Fruit fly (Drosophila melanogaster) whole organism, adult: Measurements from ENCODE around the gene CG31550.
A peak's percentile ranks its signal among the peaks of the same experiment; 100 is the strongest.

Experiments
- CG11617 ChIP-seq: fragments of 200-800 bp; sonication (Bioruptor generic); optimal IDR thresholded peaks from 2 replicates; lab custom pipeline; 2017; ENCODE audit warnings: mild to moderate bottlenecking, missing biosample characterization, missing genetic modification reagents, missing genetic modification characterization
- CG12768 ChIP-seq: fragments of 200-800 bp; sonication (Bioruptor generic); optimal IDR thresholded peaks from 2 replicates; lab custom pipeline; 2017; ENCODE audit warnings: missing biosample characterization, missing genetic modification characterization, mild to moderate bottlenecking, moderate library complexity, missing genetic modification reagents
- CG14711 ChIP-seq: fragments of 200-800 bp; sonication (Bioruptor generic); optimal IDR thresholded peaks from 2 replicates; lab custom pipeline; 2018; ENCODE audit warnings: missing biosample characterization, mild to moderate bottlenecking, missing genetic modification characterization, moderate library complexity
- CG1620 ChIP-seq: fragments of 200-800 bp; sonication (Bioruptor generic); optimal IDR thresholded peaks from 2 replicates; lab custom pipeline; 2016; ENCODE audit warnings: missing biosample characterization, missing genetic modification characterization
- CG33017 ChIP-seq: fragments of 200-800 bp; sonication (Bioruptor generic); optimal IDR thresholded peaks from 2 replicates; lab custom pipeline; 2018; ENCODE audit warnings: missing biosample characterization, mild to moderate bottlenecking, missing genetic modification characterization, moderate library complexity
- CG5204 ChIP-seq: fragments of 200-800 bp; sonication (Bioruptor generic); optimal IDR thresholded peaks from 2 replicates; lab custom pipeline; 2016; ENCODE audit warnings: missing biosample characterization, missing genetic modification characterization
- CG7045 ChIP-seq: fragments of 200-800 bp; sonication (Bioruptor generic); optimal IDR thresholded peaks from 2 replicates; lab custom pipeline; 2017; ENCODE audit warnings: missing biosample characterization, mild to moderate bottlenecking, missing genetic modification characterization
- CG7101 ChIP-seq: fragments of 200-800 bp; sonication (Bioruptor generic); optimal IDR thresholded peaks from 2 replicates; lab custom pipeline; 2018; ENCODE audit warnings: missing biosample characterization, mild to moderate bottlenecking, missing genetic modification characterization, moderate library complexity
- Clk ChIP-seq: fragments of 200-800 bp; sonication (Bioruptor generic); optimal IDR thresholded peaks from 2 replicates; lab custom pipeline; 2017; ENCODE audit warnings: missing biosample characterization, missing genetic modification characterization
- Crg-1 ChIP-seq: fragments of 200-800 bp; sonication (Bioruptor generic); optimal IDR thresholded peaks from 2 replicates; lab custom pipeline; 2016; ENCODE audit warnings: missing biosample characterization, missing genetic modification characterization
- Hr96 ChIP-seq: fragments of 200-800 bp; sonication (Bioruptor generic); optimal IDR thresholded peaks from 2 replicates; lab custom pipeline; 2016; ENCODE audit warnings: missing biosample characterization, missing genetic modification characterization
- Mnt ChIP-seq: fragments of 200-800 bp; sonication (Bioruptor generic); optimal IDR thresholded peaks from 2 replicates; lab custom pipeline; 2016; ENCODE audit warnings: missing biosample characterization, mild to moderate bottlenecking, missing genetic modification characterization
- bab1 ChIP-seq: fragments of 200-800 bp; sonication (Bioruptor generic); optimal IDR thresholded peaks from 3 replicates; lab custom pipeline; 2019; ENCODE audit warnings: missing biosample characterization, mild to moderate bottlenecking, missing genetic modification characterization, moderate library complexity
- cic ChIP-seq: fragments of 200-800 bp; sonication (Bioruptor generic); optimal IDR thresholded peaks from 2 replicates; lab custom pipeline; 2017; ENCODE audit warnings: missing biosample characterization, mild to moderate bottlenecking, missing genetic modification characterization, moderate library complexity
- cnc ChIP-seq, 2 experiments: fragments of >200 bp; optimal IDR thresholded peaks; 2 replicates each; lab custom pipeline; 2017
- kay ChIP-seq: fragments of 200-800 bp; sonication (Bioruptor generic); peaks from one replicate; lab custom pipeline; 2016; ENCODE audit warnings: missing biosample characterization, missing genetic modification characterization, borderline replicate concordance
- ovo ChIP-seq: fragments of 200-800 bp; sonication (Bioruptor generic); optimal IDR thresholded peaks from 2 replicates; lab custom pipeline; 2016; ENCODE audit warnings: missing biosample characterization, missing genetic modification characterization
- pad ChIP-seq: fragments of 200-800 bp; sonication (Bioruptor generic); optimal IDR thresholded peaks from 3 replicates; lab custom pipeline; 2017; ENCODE audit warnings: missing biosample characterization, missing genetic modification characterization, mild to moderate bottlenecking, moderate library complexity, missing genetic modification reagents
- tj ChIP-seq: fragments of 200-800 bp; sonication (Bioruptor generic); optimal IDR thresholded peaks from 3 replicates; lab custom pipeline; 2017; ENCODE audit warnings: missing biosample characterization, mild to moderate bottlenecking, missing genetic modification characterization, moderate library complexity
- toe ChIP-seq: fragments of 200-800 bp; sonication (Bioruptor generic); optimal IDR thresholded peaks from 2 replicates; lab custom pipeline; 2016; ENCODE audit warnings: missing biosample characterization, missing genetic modification characterization

Gene CG31550

DNA sequence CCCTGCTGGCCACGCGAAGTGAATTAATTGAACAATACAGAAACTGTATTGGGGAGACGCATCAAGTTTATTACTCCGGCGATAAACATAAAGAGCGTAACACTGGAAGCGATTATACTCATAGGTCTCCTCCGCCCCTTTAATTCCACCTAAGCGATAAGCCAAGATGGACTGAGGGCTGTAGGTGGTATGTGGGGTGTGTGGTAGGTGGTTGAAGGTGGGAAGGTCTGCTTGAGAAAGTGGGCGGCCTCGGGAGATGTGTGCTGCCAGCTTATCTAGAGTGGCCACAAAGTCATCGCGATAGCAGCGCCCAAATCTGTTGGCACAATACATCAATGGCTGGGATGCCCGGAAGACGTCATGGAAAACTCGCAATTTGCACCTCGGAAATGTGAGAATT, 12.3 kb downstream of the CG31550 start:
- TF ChIP-seq CG14711 (no peak), CG33017 (no peak), Clk (no peak), pad (no peak), bab1 (no peak), cic (no peak), CG11617 (no peak)

DNA sequence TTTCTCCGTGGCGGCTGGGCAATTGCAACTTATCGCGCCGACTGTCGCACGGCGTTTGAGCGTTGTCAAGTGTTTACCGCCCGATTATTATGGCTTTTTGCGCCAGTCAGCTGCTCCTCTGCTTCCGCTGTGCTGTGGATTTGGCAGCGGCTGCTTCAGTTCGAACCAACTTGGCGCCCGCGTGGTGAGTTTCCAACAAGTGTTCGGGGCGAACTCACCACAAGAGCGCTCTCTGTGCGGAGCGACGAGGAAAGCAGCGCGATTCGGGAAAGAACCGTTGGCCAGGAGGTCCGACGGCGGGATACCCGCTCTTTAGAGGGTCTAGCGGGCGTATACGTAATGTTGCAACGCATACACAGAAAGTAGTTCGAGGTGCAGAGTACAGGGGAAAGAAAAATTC, 17.3 kb downstream of the CG31550 start, which contains the start of gene NKCC:
NKCC (minus strand) TSS at position 57 of the 400 bp plus-strand sequence.
- TF ChIP-seq Mnt (GFP tag; lab: Kevin White, UChicago) (no peak), CG5204 (GFP tag; lab: Kevin White, UChicago) (no peak), CG7101 (tag; lab: Kevin White, UChicago) (no peak), tj (no peak), cnc (optimal IDR thresholded peaks at IDR 0.05; lab: Kevin White, UChicago) (no peak), ovo (GFP tag; lab: Kevin White, UChicago) (no peak), Crg-1 (GFP tag; lab: Kevin White, UChicago) (no peak), pad (no peak), CG33017 (no peak), bab1 (no peak), CG1620 (no peak), CG12768 (GFP tag; lab: Kevin White, UChicago) (no peak), CG14711 (no peak), Hr96 (GFP tag; lab: Kevin White, UChicago) (no peak), CG7045 (GFP tag; lab: Kevin White, UChicago) (no peak), kay (GFP tag; lab: Kevin White, UChicago) (no peak)

DNA sequence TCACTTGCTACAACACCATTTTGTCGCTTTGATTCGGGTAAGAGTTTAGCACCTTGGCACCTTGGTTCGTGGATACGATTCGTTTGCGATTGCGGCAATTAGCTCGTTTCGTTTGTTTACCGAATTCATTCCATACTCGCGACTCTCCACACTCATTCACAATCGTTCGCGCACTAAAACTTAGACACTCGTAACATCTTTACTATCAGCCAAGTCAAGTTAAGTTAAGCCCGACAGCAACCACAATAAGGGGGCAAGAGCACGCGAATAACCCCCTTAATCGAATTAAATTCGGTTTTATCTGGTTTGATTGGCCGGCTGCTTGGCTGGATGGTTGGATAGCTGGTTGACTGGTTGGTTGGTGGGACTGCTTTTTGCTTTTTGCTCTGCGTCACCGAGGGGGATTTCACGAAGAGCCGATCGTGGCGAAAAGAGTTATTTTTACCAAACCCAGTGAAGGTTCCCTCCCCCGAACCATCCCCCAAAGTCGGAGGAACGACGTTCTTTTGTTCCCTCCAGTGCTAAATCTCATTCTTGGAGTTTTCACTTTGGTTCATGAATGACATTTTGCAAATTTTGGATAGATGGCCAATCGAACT, 18.5 kb downstream of the CG31550 start:
- TF ChIP-seq CG5204 (GFP tag; lab: Kevin White, UChicago), result no peak
- peak; percentile 53 for TF ChIP-seq cic
- TF ChIP-seq CG12768 (GFP tag; lab: Kevin White, UChicago), result peak; percentile 6

DNA sequence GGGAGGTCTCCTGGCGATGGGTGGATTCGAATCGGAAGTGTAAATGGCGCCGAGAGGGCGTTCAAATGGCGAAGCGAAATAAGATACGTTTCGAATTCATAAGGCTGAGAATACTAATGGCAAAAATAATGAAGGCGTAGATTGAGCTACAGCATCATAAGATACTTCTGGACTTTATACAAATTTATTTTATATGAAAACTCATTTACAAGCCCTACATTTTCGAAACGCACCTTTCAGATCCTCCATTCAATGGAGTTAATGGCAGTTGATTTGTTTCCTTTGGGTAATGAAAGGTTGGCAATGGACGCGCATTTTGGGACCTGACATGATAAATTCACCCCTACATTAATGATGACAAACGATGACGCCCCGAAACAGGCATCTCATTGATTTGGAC, 29.4 kb downstream of the CG31550 start:
- TF ChIP-seq Hr96 (GFP tag; lab: Kevin White, UChicago) (no peak), Clk (no peak), cic (no peak), Mnt (GFP tag; lab: Kevin White, UChicago) (no peak), CG14711 (no peak), CG1620 (no peak), CG12768 (GFP tag; lab: Kevin White, UChicago) (no peak), CG11617 (no peak), CG5204 (GFP tag; lab: Kevin White, UChicago) (no peak), cnc (optimal IDR thresholded peaks at IDR 0.05; lab: Kevin White, UChicago) (no peak), pad (no peak)

DNA sequence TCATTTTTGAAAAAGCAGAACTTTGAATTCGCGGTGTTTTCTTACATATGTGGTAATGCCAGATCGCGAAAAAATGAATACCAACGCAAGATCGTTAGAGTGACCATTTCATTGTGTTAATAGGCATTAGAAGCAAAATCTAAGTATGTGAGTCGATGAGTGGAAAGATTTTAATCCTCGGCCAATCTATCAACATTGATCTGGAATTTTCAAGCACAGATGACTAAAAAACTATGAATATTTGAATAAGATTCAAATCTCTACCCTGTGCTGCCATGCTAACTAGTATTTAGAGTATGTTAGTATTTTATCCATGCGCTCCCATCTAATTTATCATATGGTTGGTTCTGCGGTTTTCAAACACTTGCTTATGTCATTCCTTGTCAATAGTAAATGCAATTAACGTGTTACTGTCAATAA, 31.2 kb downstream of the CG31550 start:
- TF ChIP-seq CG14711 (no peak), toe (GFP tag; lab: Kevin White, UChicago) (no peak), cic (no peak), CG12768 (GFP tag; lab: Kevin White, UChicago) (no peak), CG33017 (no peak), ovo (GFP tag; lab: Kevin White, UChicago) (no peak), CG11617 (no peak), bab1 (no peak), Hr96 (GFP tag; lab: Kevin White, UChicago) (no peak), CG7045 (GFP tag; lab: Kevin White, UChicago) (no peak), Mnt (GFP tag; lab: Kevin White, UChicago) (no peak), tj (no peak)

DNA sequence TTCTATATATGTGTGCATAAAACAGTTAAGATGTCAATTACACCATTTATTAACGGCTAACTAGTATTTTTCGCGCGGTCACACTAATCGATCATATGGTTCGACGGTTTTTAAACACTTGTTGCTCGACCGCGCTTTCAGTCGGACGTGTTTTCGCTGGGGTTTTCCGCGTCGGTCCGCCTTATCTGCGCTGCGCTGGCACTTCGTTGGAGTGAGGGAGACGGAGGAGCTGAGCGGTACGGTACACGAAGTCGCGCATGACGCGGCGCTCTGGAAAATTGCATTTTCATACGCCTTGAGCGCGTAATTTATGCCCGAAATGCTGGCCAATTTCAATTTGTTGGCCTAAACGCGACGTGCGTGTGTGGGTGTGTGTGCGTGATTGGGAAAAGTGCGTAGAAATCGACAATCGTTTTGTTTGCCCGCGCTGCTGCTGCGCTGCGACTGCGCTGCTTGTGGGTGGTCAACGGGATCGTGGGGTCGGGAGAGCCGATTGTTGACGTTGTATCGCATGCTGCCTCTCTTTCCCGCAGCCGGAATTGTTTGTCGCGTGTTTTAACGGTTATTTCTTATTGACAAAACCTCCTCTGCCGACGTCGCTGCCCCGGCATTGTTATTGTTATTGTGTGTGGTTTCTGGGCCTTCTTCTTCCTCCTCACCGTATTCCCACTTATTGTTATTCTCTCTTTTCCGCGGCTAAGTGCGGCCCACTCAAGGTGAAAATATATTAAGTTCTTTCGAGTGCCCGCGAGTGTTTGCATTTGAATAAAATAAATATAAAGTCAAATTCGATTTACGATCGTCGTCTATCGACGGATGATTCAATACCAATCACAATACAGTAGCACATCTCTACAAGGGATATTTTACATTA, 31.9 kb downstream of the CG31550 start, which contains the start of gene Itpr:
Itpr (plus strand) TSS at position 116 of the 874 bp plus-strand sequence.
- TF ChIP-seq CG14711 (no peak), Clk (no peak), CG7101 (tag; lab: Kevin White, UChicago) (no peak), CG11617 (peak; percentile 31), kay (GFP tag; lab: Kevin White, UChicago) (peak; percentile 69), bab1 (peak; percentile 37), Mnt (GFP tag; lab: Kevin White, UChicago) (peak; percentile 76), toe (GFP tag; lab: Kevin White, UChicago) (no peak), CG7045 (GFP tag; lab: Kevin White, UChicago) (peak; percentile 47), CG1620 (no peak), CG12768 (GFP tag; lab: Kevin White, UChicago) (peak; percentile 63), CG5204 (GFP tag; lab: Kevin White, UChicago) (no peak), Hr96 (GFP tag; lab: Kevin White, UChicago) (no peak), CG33017 (no peak), Crg-1 (GFP tag; lab: Kevin White, UChicago) (peak; percentile 14), tj (peak; percentile 68), pad (peak; percentile 23), cic (peak; percentile 83), ovo (GFP tag; lab: Kevin White, UChicago) (peak; percentile 95), cnc (optimal IDR thresholded peaks at IDR 0.05; lab: Kevin White, UChicago) (peak; percentile 68 to 77)

DNA sequence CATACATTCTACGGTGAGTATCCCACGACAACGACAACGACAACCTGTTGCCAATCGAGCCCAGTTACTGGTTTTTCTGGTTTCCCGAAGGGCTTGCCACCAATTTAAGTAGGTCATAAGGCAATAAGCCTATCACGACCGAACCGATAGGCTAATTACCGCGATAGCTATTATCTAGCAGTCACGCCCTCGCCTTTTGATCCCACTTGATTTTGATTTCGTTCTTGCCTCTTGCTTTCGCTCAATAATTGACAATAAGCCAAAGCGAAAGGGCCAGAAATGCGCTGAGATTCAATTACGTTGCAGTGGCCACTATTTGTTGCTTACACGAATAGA, 32.5 kb downstream of the CG31550 start:
- no peak for TF ChIP-seq toe (GFP tag; lab: Kevin White, UChicago)
- no peak for TF ChIP-seq CG11617
- no peak for TF ChIP-seq pad
- no peak for TF ChIP-seq CG14711
- TF ChIP-seq cnc (optimal IDR thresholded peaks at IDR 0.05; lab: Kevin White, UChicago), result no peak
- no peak for TF ChIP-seq CG33017
- TF ChIP-seq ovo (GFP tag; lab: Kevin White, UChicago), result no peak
- no peak for TF ChIP-seq Crg-1 (GFP tag; lab: Kevin White, UChicago)
- TF ChIP-seq tj, result no peak
- TF ChIP-seq CG1620, result no peak
